Worm (Caenorhabditis elegans) whole organism, L2 larva: ENCODE data around the gene T01G6.1.

Source experiments
- C34F6.9 ChIP-seq: fragments of 150-350 bp; optimal IDR thresholded peaks from 2 replicates; lab custom pipeline; 2014; ENCODE audit warnings: missing biosample characterization, missing genetic modification characterization
- F13H6.1 ChIP-seq: sonication (generic microtip); optimal IDR thresholded peaks from 2 replicates; lab custom pipeline; 2016; ENCODE audit warnings: missing genetic modification characterization, missing compliant biosample characterization
- R02D3.7 ChIP-seq: fragments of 150-350 bp; optimal IDR thresholded peaks from 2 replicates; lab custom pipeline; 2014; ENCODE audit warnings: missing biosample characterization, missing genetic modification characterization
- Y55F3AM.14 ChIP-seq: fragments of 200-800 bp; sonication (Bioruptor generic); optimal IDR thresholded peaks from 2 replicates; lab custom pipeline; 2018; ENCODE audit warnings: mild to moderate bottlenecking, missing genetic modification characterization, missing compliant biosample characterization
- alr-1 ChIP-seq: fragments of 150-350 bp; optimal IDR thresholded peaks from 2 replicates; lab custom pipeline; 2014; ENCODE audit warnings: missing biosample characterization, missing genetic modification characterization
- aly-2 ChIP-seq: fragments of 150-350 bp; optimal IDR thresholded peaks from 2 replicates; lab custom pipeline; 2014; ENCODE audit warnings: missing biosample characterization, missing genetic modification characterization
- blmp-1 ChIP-seq: sonication (generic microtip); optimal IDR thresholded peaks from 2 replicates; lab custom pipeline; 2017; ENCODE audit warnings: missing genetic modification characterization, mild to moderate bottlenecking, missing compliant biosample characterization, antibody characterized with exemption, moderate library complexity; ENCODE audit not compliant: insufficient read depth
- ceh-82 ChIP-seq: fragments of 150-350 bp; optimal IDR thresholded peaks from 2 replicates; lab custom pipeline; 2014; ENCODE audit warnings: missing biosample characterization, missing genetic modification characterization
- crh-2 ChIP-seq: sonication (generic microtip); optimal IDR thresholded peaks from 2 replicates; lab custom pipeline; 2017; ENCODE audit warnings: missing biosample characterization, missing genetic modification characterization
- dmd-4 ChIP-seq: sonication (generic microtip); optimal IDR thresholded peaks from 2 replicates; lab custom pipeline; 2017; ENCODE audit warnings: missing biosample characterization, missing genetic modification characterization
- egl-27 ChIP-seq: sonication (generic microtip); optimal IDR thresholded peaks from 3 replicates; lab custom pipeline; 2017; ENCODE audit warnings: missing biosample characterization, missing genetic modification reagents, missing genetic modification characterization
- elt-1 ChIP-seq: fragments of 150-350 bp; optimal IDR thresholded peaks from 2 replicates; lab custom pipeline; 2014; ENCODE audit warnings: missing biosample characterization, missing genetic modification characterization
- elt-3 ChIP-seq: sonication (generic microtip); optimal IDR thresholded peaks from 2 replicates; lab custom pipeline; 2017; ENCODE audit warnings: missing biosample characterization, missing genetic modification characterization
- fos-1 ChIP-seq: fragments of 150-350 bp; optimal IDR thresholded peaks from 2 replicates; lab custom pipeline; 2014; ENCODE audit warnings: missing biosample characterization, missing genetic modification characterization
- gmeb-1 ChIP-seq: fragments of 150-350 bp; optimal IDR thresholded peaks from 2 replicates; lab custom pipeline; 2014; ENCODE audit warnings: missing biosample characterization, missing genetic modification characterization
- lin-11 ChIP-seq: fragments of 150-350 bp; sonication (generic microtip); optimal IDR thresholded peaks from 2 replicates; lab custom pipeline; 2014; ENCODE audit warnings: missing biosample characterization, missing genetic modification characterization, inconsistent platforms, mixed read lengths
- lin-13 ChIP-seq: fragments of 150-350 bp; optimal IDR thresholded peaks from 2 replicates; lab custom pipeline; 2014; ENCODE audit warnings: missing biosample characterization, missing genetic modification reagents, missing genetic modification characterization
- lin-39 ChIP-seq: fragments of 150-350 bp; optimal IDR thresholded peaks from 2 replicates; lab custom pipeline; 2014; ENCODE audit warnings: missing biosample characterization, missing genetic modification reagents, missing genetic modification characterization
- lsy-2 ChIP-seq, 2 experiments: fragments of 150-350 bp in 1 of 2; sonication (generic microtip) in 1 of 2; optimal IDR thresholded peaks; 2 replicates each; lab custom pipeline; 2014 to 2017; ENCODE audit warnings: missing biosample characterization in 2 of 2, missing genetic modification characterization in 2 of 2
- mab-5 ChIP-seq: fragments of 150-350 bp; optimal IDR thresholded peaks from 2 replicates; lab custom pipeline; 2014; ENCODE audit warnings: missing biosample characterization, missing genetic modification characterization
- mbf-1 ChIP-seq: sonication (generic microtip); optimal IDR thresholded peaks from 2 replicates; lab custom pipeline; 2017; ENCODE audit warnings: missing biosample characterization, missing genetic modification characterization
- mdl-1 ChIP-seq, 2 experiments: fragments of 150-350 bp in 1 of 2; sonication (generic microtip) in 1 of 2; optimal IDR thresholded peaks; 2 replicates each; lab custom pipeline; 2017; ENCODE audit warnings: missing biosample characterization in 2 of 2, missing genetic modification characterization in 2 of 2
- nhr-10 ChIP-seq: sonication (generic microtip); optimal IDR thresholded peaks from 2 replicates; lab custom pipeline; 2017; ENCODE audit warnings: missing biosample characterization, missing genetic modification characterization
- nhr-11 ChIP-seq: fragments of 150-350 bp; optimal IDR thresholded peaks from 2 replicates; lab custom pipeline; 2014; ENCODE audit warnings: missing biosample characterization, missing genetic modification characterization
- nhr-12 ChIP-seq: fragments of 150-350 bp; optimal IDR thresholded peaks from 2 replicates; lab custom pipeline; 2014; ENCODE audit warnings: missing biosample characterization, missing genetic modification characterization
- nhr-129 ChIP-seq: fragments of 150-350 bp; optimal IDR thresholded peaks from 2 replicates; lab custom pipeline; 2014; ENCODE audit warnings: missing biosample characterization, missing genetic modification characterization
- nhr-21 ChIP-seq: fragments of 150-350 bp; optimal IDR thresholded peaks from 2 replicates; lab custom pipeline; 2014; ENCODE audit warnings: missing biosample characterization, missing genetic modification characterization
- nhr-23 ChIP-seq: fragments of 150-350 bp; optimal IDR thresholded peaks from 2 replicates; lab custom pipeline; 2014; ENCODE audit warnings: missing biosample characterization, missing genetic modification reagents, missing genetic modification characterization
- nhr-237 ChIP-seq: fragments of 150-350 bp; optimal IDR thresholded peaks from 2 replicates; lab custom pipeline; 2014; ENCODE audit warnings: missing biosample characterization, missing genetic modification characterization
- nhr-77 ChIP-seq: fragments of 150-350 bp; optimal IDR thresholded peaks from 2 replicates; lab custom pipeline; 2014; ENCODE audit warnings: missing biosample characterization, missing genetic modification characterization
- peb-1 ChIP-seq: fragments of 150-350 bp; optimal IDR thresholded peaks from 2 replicates; lab custom pipeline; 2014; ENCODE audit warnings: missing biosample characterization, missing genetic modification characterization
- sem-4 ChIP-seq: fragments of 150-350 bp; optimal IDR thresholded peaks from 2 replicates; lab custom pipeline; 2014; ENCODE audit warnings: missing biosample characterization, missing genetic modification reagents, missing genetic modification characterization
- sma-3 ChIP-seq: sonication (generic microtip); optimal IDR thresholded peaks from 2 replicates; lab custom pipeline; 2016; ENCODE audit warnings: missing genetic modification reagents, missing genetic modification characterization, missing compliant biosample characterization
- sma-9 ChIP-seq, 2 experiments: fragments of 150-350 bp in 1 of 2; sonication (generic microtip) in 1 of 2; optimal IDR thresholded peaks; 2 replicates each; lab custom pipeline; 2014 to 2016; ENCODE audit warnings: missing genetic modification characterization in 2 of 2, mild to moderate bottlenecking in 1 of 2, missing biosample characterization in 1 of 2, missing compliant biosample characterization in 1 of 2, missing genetic modification reagents in 1 of 2, moderate library complexity in 1 of 2
- snpc-4 ChIP-seq: fragments of 150-350 bp; optimal IDR thresholded peaks from 2 replicates; lab custom pipeline; 2014; ENCODE audit warnings: missing biosample characterization, missing genetic modification characterization
- unc-39 ChIP-seq: fragments of 150-350 bp; optimal IDR thresholded peaks from 2 replicates; lab custom pipeline; 2014; ENCODE audit warnings: missing biosample characterization, missing genetic modification characterization
- unc-55 ChIP-seq: fragments of 150-350 bp; sonication (generic microtip); optimal IDR thresholded peaks from 3 replicates; lab custom pipeline; 2014; ENCODE audit warnings: missing biosample characterization, missing genetic modification reagents, missing genetic modification characterization
- unc-62 ChIP-seq: fragments of 150-350 bp; optimal IDR thresholded peaks from 2 replicates; lab custom pipeline; 2014; ENCODE audit warnings: missing biosample characterization, missing genetic modification reagents, missing genetic modification characterization
- ztf-1 ChIP-seq: fragments of 200-800 bp; sonication (Bioruptor generic); conservative IDR thresholded peaks from 2 replicates; pipeline ENCODE4 v1.3.6; 2022; ENCODE audit warnings: missing genetic modification characterization, missing compliant biosample characterization
- ztf-11 ChIP-seq: sonication (generic microtip); optimal IDR thresholded peaks from 2 replicates; lab custom pipeline; 2017; ENCODE audit warnings: missing biosample characterization, missing genetic modification characterization

Gene T01G6.1

DNA sequence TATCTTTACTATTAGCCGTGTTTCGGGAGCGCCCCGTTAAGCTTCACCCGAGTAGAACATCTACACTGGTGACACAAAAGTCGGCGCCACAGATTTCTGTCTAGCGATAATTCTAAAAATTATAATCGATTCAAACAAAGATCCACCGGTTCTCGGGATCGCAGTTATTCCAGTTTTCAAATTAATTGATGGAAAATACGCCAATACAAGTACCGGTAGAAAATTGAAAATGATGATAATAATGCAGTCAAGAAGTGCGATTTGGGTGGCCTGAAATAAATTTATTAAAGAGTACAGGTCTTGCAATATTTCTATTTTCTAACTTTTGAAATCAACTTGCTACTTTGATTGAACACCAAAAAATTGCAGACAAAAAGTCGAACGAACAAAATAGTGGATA is 30.0 kb upstream of the T01G6.1 start:
- TF ChIP-seq mdl-1 (tag; optimal IDR thresholded peaks at IDR 0.05; lab: Kevin White, UChicago) (no peak), Y55F3AM.14 (GFP tag; lab: Kevin White, UChicago) (no peak), mbf-1 (tag; lab: Kevin White, UChicago) (no peak), sma-3 (no peak), peb-1 (no peak), nhr-77 (tag; lab: Kevin White, UChicago) (no peak), lin-11 (tag; lab: Kevin White, UChicago) (no peak), blmp-1 (tag; lab: Kevin White, UChicago) (no peak), ztf-11 (no peak), ceh-82 (no peak), ztf-1 (no peak), crh-2 (tag; lab: Kevin White, UChicago) (no peak), nhr-11 (tag; lab: Kevin White, UChicago) (no peak), snpc-4 (tag; lab: Kevin White, UChicago) (no peak), mab-5 (tag; lab: Kevin White, UChicago) (no peak), sma-9 (GFP tag; optimal IDR thresholded peaks at IDR 0.05; lab: Kevin White, UChicago) (no peak), sma-9 (tag; optimal IDR thresholded peaks at IDR 0.05; lab: Kevin White, UChicago) (no peak), fos-1 (no peak), dmd-4 (tag; lab: Kevin White, UChicago) (no peak)

DNA sequence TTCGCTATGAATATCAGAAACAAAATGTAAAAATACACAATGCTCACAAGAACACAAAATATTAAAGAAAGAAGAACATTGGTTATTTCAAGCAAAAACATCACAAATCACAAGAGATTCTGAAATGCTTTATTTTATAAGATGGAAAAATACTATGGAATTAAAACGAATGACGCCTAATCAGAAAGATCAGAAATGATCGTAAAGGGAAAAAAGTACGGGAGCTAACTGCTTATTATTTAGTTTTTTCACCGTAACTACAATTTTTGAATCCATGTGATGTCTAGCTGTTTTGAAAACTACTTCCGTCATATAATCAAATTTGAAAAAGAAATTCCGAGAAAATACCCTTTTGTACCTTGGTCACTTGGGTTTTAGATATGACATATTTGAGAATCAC is 29.0 kb upstream of the T01G6.1 start, which contains the start of gene srbc-57:
TSS of gene srbc-57 (minus strand) at position 101 of the 400 bp plus-strand sequence.
- TF ChIP-seq nhr-237 (no peak), lin-13 (GFP tag; lab: Kevin White, UChicago) (no peak), nhr-21 (tag; lab: Kevin White, UChicago) (no peak), mbf-1 (tag; lab: Kevin White, UChicago) (no peak), lsy-2 (tag; optimal IDR thresholded peaks at IDR 0.05; lab: Kevin White, UChicago) (no peak), nhr-129 (tag; lab: Kevin White, UChicago) (no peak), aly-2 (tag; lab: Kevin White, UChicago) (no peak), C34F6.9 (tag; lab: Kevin White, UChicago) (no peak)

DNA sequence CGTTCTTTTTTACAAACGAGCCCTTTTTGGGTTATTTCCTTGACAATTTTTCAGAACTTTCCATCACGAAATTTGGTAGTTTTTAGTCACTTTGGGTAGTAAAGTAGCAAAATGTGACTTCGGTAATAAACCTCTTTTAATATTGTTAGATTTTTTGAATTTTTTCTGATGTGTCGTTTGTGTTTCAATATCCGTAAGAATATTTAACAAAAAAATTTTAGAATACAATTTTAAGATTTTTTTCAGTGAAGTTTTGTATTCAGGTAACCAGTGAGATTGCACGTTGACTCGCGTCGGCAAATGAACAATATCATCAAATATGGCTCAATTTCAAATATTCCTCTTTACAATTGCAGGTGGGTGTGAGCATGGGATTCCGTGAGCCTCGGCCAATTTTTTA is 24.9 kb upstream of the T01G6.1 start, which contains the start of gene srt-31:
TSS of gene srt-31 (plus strand) at position 301 of the 400 bp plus-strand sequence.
- TF ChIP-seq ztf-1: no peak
- TF ChIP-seq alr-1 (tag; lab: Kevin White, UChicago): no peak
- no peak for TF ChIP-seq Y55F3AM.14 (GFP tag; lab: Kevin White, UChicago)
- TF ChIP-seq dmd-4 (tag; lab: Kevin White, UChicago): no peak
- no peak for TF ChIP-seq unc-39 (tag; lab: Kevin White, UChicago)
- no peak for TF ChIP-seq egl-27 (tag; lab: Kevin White, UChicago)

DNA sequence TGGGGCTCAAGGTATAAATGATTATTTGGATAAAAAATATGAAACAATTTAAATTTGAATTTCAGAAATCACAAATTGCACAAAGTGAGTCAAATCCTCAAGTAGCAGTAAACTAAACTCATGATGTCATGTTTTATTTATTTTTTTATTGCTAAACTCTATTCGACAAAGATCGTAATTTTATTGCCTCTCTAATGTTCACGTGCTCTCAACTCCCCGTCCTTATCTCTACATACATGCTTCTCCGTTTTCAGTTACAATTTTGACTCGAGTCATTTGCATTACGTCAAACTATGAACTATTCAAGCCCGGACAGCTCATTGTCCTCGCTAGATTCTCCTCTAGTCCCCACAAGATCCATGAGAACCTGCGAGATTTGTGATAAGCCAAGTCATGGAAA is 23.0 kb upstream of the T01G6.1 start, which contains the start of gene nhr-99:
TSS of gene nhr-99 (plus strand) at position 263 of the 400 bp plus-strand sequence.
- no peak for TF ChIP-seq mdl-1 (tag; optimal IDR thresholded peaks at IDR 0.05; lab: Kevin White, UChicago)
- TF ChIP-seq sma-9 (GFP tag; optimal IDR thresholded peaks at IDR 0.05; lab: Kevin White, UChicago): peak; percentile 43
- TF ChIP-seq sma-9 (tag; optimal IDR thresholded peaks at IDR 0.05; lab: Kevin White, UChicago): no peak
- no peak for TF ChIP-seq nhr-11 (tag; lab: Kevin White, UChicago)
- TF ChIP-seq crh-2 (tag; lab: Kevin White, UChicago): peak; percentile 26
- no peak for TF ChIP-seq unc-62
- TF ChIP-seq peb-1: no peak
- no peak for TF ChIP-seq gmeb-1 (tag; lab: Kevin White, UChicago)
- peak; percentile 79 for TF ChIP-seq fos-1
- TF ChIP-seq F13H6.1 (tag; lab: Kevin White, UChicago): no peak

DNA sequence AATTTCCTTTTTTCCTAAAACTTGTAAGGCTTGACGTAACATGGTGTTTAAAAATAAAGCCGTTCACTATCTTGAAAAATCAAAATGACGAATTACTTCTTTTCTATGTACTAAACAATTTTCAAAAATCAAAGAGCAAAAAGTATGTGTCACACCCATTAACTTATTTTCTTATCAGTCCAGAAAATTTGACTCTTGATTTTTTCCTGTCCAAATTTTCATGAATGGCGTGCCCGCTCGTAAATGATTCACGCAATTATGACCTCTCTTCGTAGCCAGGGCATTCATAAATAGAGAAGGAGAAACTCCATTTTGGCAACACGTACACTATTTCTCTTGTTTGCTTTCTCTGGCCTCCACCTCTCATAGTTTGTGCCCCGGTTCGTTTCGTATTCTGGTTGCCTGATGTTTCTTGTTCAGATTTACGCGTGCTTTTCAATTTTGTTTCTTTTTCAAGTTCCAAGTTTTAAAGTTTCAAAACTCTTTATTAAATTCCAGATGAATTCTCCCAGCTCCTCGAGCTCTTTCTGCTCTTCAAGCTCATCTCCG is 19.8 kb upstream of the T01G6.1 start, which contains the start of gene nhr-55:
TSS of gene nhr-55 (plus strand) at position 499 of the 549 bp plus-strand sequence.
- no peak for TF ChIP-seq nhr-23 (tag; lab: Kevin White, UChicago)
- no peak for TF ChIP-seq sem-4 (tag; lab: Kevin White, UChicago)
- TF ChIP-seq R02D3.7: no peak
- no peak for TF ChIP-seq lin-11 (tag; lab: Kevin White, UChicago)
- no peak for TF ChIP-seq mab-5 (tag; lab: Kevin White, UChicago)
- TF ChIP-seq fos-1: peak; percentile 93
- TF ChIP-seq nhr-10 (tag; lab: Kevin White, UChicago): no peak
- no peak for TF ChIP-seq ceh-82
- no peak for TF ChIP-seq lin-39 (tag; lab: Kevin White, UChicago)
- no peak for TF ChIP-seq mdl-1 (tag; optimal IDR thresholded peaks at IDR 0.05; lab: Kevin White, UChicago)
- TF ChIP-seq peb-1: no peak
- TF ChIP-seq nhr-12 (tag; lab: Kevin White, UChicago): no peak
- TF ChIP-seq ztf-1: no peak
- TF ChIP-seq unc-55 (GFP tag; lab: Kevin White, UChicago): no peak
- no peak for TF ChIP-seq unc-39 (tag; lab: Kevin White, UChicago)
- no peak for TF ChIP-seq alr-1 (tag; lab: Kevin White, UChicago)
- no peak for TF ChIP-seq elt-1 (tag; lab: Kevin White, UChicago)
- TF ChIP-seq elt-3: no peak
- no peak for TF ChIP-seq nhr-77 (tag; lab: Kevin White, UChicago)
- peak; percentile 44 for TF ChIP-seq crh-2 (tag; lab: Kevin White, UChicago)
- no peak for TF ChIP-seq nhr-11 (tag; lab: Kevin White, UChicago)
- peak; percentile 53 for TF ChIP-seq sma-9 (GFP tag; optimal IDR thresholded peaks at IDR 0.05; lab: Kevin White, UChicago)
- TF ChIP-seq sma-9 (tag; optimal IDR thresholded peaks at IDR 0.05; lab: Kevin White, UChicago): no peak
- TF ChIP-seq aly-2 (tag; lab: Kevin White, UChicago): no peak
- TF ChIP-seq, all 48 proteins: peak for 3
